Worm (Caenorhabditis elegans) whole organism, L3 larva: ENCODE data around the gene C33A12.19.

Experiments used
- R02D3.7 ChIP-seq: fragments of 150-350 bp; optimal IDR thresholded peaks from 2 replicates; lab custom pipeline; 2014; ENCODE audit warnings: missing biosample characterization, missing genetic modification characterization
- ZK546.5 ChIP-seq: sonication (generic microtip); optimal IDR thresholded peaks from 2 replicates; lab custom pipeline; 2017; ENCODE audit warnings: missing biosample characterization, missing genetic modification characterization
- aly-2 ChIP-seq: fragments of 150-350 bp; optimal IDR thresholded peaks from 2 replicates; lab custom pipeline; 2014; ENCODE audit warnings: missing biosample characterization, missing genetic modification characterization
- ama-1 ChIP-seq: fragments of 150-350 bp; optimal IDR thresholded peaks from 2 replicates; lab custom pipeline; 2018
- ceh-16 ChIP-seq: sonication (generic microtip); optimal IDR thresholded peaks from 2 replicates; lab custom pipeline; 2017; ENCODE audit warnings: missing biosample characterization, missing genetic modification characterization
- ceh-28 ChIP-seq: fragments of 150-350 bp; optimal IDR thresholded peaks from 2 replicates; lab custom pipeline; 2014; ENCODE audit warnings: missing biosample characterization, missing genetic modification reagents, missing genetic modification characterization
- ceh-9 ChIP-seq: sonication (generic microtip); optimal IDR thresholded peaks from 2 replicates; lab custom pipeline; 2018; ENCODE audit warnings: missing biosample characterization, missing genetic modification characterization
- daf-12 ChIP-seq: fragments of 150-350 bp; optimal IDR thresholded peaks from 2 replicates; lab custom pipeline; 2014; ENCODE audit warnings: missing biosample characterization, missing genetic modification reagents, missing genetic modification characterization
- egl-5 ChIP-seq: fragments of 150-350 bp; optimal IDR thresholded peaks from 2 replicates; lab custom pipeline; 2017; ENCODE audit warnings: missing biosample characterization, missing genetic modification reagents, missing genetic modification characterization, inconsistent platforms
- elt-1 ChIP-seq: fragments of 150-350 bp; optimal IDR thresholded peaks from 2 replicates; lab custom pipeline; 2014; ENCODE audit warnings: missing biosample characterization, missing genetic modification characterization
- elt-2 ChIP-seq: sonication (generic microtip); optimal IDR thresholded peaks from 2 replicates; lab custom pipeline; 2016; ENCODE audit warnings: missing genetic modification reagents, mild to moderate bottlenecking, missing genetic modification characterization, missing compliant biosample characterization
- elt-3 ChIP-seq, 3 experiments: fragments of 150-350 bp in 1 of 3; sonication (generic microtip) in 2 of 3; optimal IDR thresholded peaks; 2 replicates in 2 of 3; 4 replicates in 1 of 3; lab custom pipeline; 2014 to 2017; ENCODE audit warnings: missing biosample characterization in 3 of 3, missing genetic modification characterization in 3 of 3
- eor-1 ChIP-seq, 2 experiments: fragments of 150-350 bp; optimal IDR thresholded peaks; 2 replicates each; lab custom pipeline; 2014 to 2018; ENCODE audit warnings: missing biosample characterization in 2 of 2, missing genetic modification characterization in 2 of 2
- fkh-10 ChIP-seq: sonication (generic microtip); optimal IDR thresholded peaks from 2 replicates; lab custom pipeline; 2017; ENCODE audit warnings: missing biosample characterization, missing genetic modification reagents, missing genetic modification characterization
- fos-1 ChIP-seq: fragments of 150-350 bp; optimal IDR thresholded peaks from 2 replicates; lab custom pipeline; 2014; ENCODE audit warnings: missing biosample characterization, missing genetic modification characterization
- lin-15B ChIP-seq: fragments of 150-350 bp; optimal IDR thresholded peaks from 2 replicates; lab custom pipeline; 2014; ENCODE audit warnings: missing biosample characterization, missing genetic modification characterization
- lin-39 ChIP-seq: fragments of 150-350 bp; optimal IDR thresholded peaks from 2 replicates; lab custom pipeline; 2018; ENCODE audit warnings: missing biosample characterization, missing genetic modification reagents, missing genetic modification characterization
- nfya-1 ChIP-seq: sonication (generic microtip); optimal IDR thresholded peaks from 2 replicates; lab custom pipeline; 2017; ENCODE audit warnings: missing genetic modification characterization, mild to moderate bottlenecking, missing compliant biosample characterization, antibody characterized with exemption, moderate library complexity; ENCODE audit not compliant: insufficient read depth
- nhr-11 ChIP-seq: fragments of 150-350 bp; optimal IDR thresholded peaks from 2 replicates; lab custom pipeline; 2014; ENCODE audit warnings: missing biosample characterization, missing genetic modification characterization
- nhr-12 ChIP-seq: fragments of 150-350 bp; optimal IDR thresholded peaks from 2 replicates; lab custom pipeline; 2014; ENCODE audit warnings: missing biosample characterization, missing genetic modification characterization
- nhr-23 ChIP-seq: fragments of 150-350 bp; optimal IDR thresholded peaks from 2 replicates; lab custom pipeline; 2014; ENCODE audit warnings: missing biosample characterization, missing genetic modification reagents, missing genetic modification characterization
- nhr-237 ChIP-seq: fragments of 150-350 bp; optimal IDR thresholded peaks from 2 replicates; lab custom pipeline; 2014; ENCODE audit warnings: missing biosample characterization, missing genetic modification characterization
- nhr-25 ChIP-seq: sonication (generic microtip); optimal IDR thresholded peaks from 2 replicates; lab custom pipeline; 2017; ENCODE audit warnings: missing biosample characterization, missing genetic modification characterization
- nhr-28 ChIP-seq: fragments of 150-350 bp; optimal IDR thresholded peaks from 2 replicates; lab custom pipeline; 2014; ENCODE audit warnings: missing biosample characterization, missing genetic modification characterization
- nhr-43 ChIP-seq: sonication (generic microtip); optimal IDR thresholded peaks from 2 replicates; lab custom pipeline; 2016; ENCODE audit warnings: mild to moderate bottlenecking, missing genetic modification characterization, missing compliant biosample characterization; ENCODE audit not compliant: poor library complexity, severe bottlenecking
- nhr-67 ChIP-seq: fragments of 150-350 bp; optimal IDR thresholded peaks from 2 replicates; lab custom pipeline; 2014; ENCODE audit warnings: missing biosample characterization, missing genetic modification characterization
- nhr-77 ChIP-seq: fragments of 150-350 bp; optimal IDR thresholded peaks from 2 replicates; lab custom pipeline; 2014; ENCODE audit warnings: missing biosample characterization, missing genetic modification characterization
- pha-4 ChIP-seq: fragments of 150-350 bp; optimal IDR thresholded peaks from 2 replicates; lab custom pipeline; 2014; ENCODE audit warnings: missing biosample characterization, missing genetic modification reagents, missing genetic modification characterization
- sea-2 ChIP-seq: fragments of 150-350 bp; sonication (generic microtip); optimal IDR thresholded peaks from 4 replicates; lab custom pipeline; 2014; ENCODE audit warnings: missing biosample characterization, missing genetic modification reagents, missing genetic modification characterization
- snpc-4 ChIP-seq: fragments of 150-350 bp; optimal IDR thresholded peaks from 2 replicates; lab custom pipeline; 2014; ENCODE audit warnings: missing biosample characterization, missing genetic modification characterization
- tbx-2 ChIP-seq: sonication (generic microtip); optimal IDR thresholded peaks from 2 replicates; lab custom pipeline; 2016; ENCODE audit warnings: mild to moderate bottlenecking, missing genetic modification characterization, missing compliant biosample characterization
- unc-62 ChIP-seq: fragments of 150-350 bp; sonication (generic microtip); optimal IDR thresholded peaks from 4 replicates; lab custom pipeline; 2014; ENCODE audit warnings: missing biosample characterization, missing genetic modification reagents, missing genetic modification characterization
- zag-1 ChIP-seq: fragments of 150-350 bp; optimal IDR thresholded peaks from 2 replicates; lab custom pipeline; 2014; ENCODE audit warnings: missing biosample characterization, missing genetic modification characterization
- ztf-11 ChIP-seq: fragments of 150-350 bp; optimal IDR thresholded peaks from 2 replicates; lab custom pipeline; 2014; ENCODE audit warnings: missing biosample characterization, missing genetic modification characterization
- ztf-4 ChIP-seq: fragments of 150-350 bp; optimal IDR thresholded peaks from 2 replicates; lab custom pipeline; 2014; ENCODE audit warnings: missing biosample characterization, missing genetic modification characterization

C33A12.19 gene

DNA sequence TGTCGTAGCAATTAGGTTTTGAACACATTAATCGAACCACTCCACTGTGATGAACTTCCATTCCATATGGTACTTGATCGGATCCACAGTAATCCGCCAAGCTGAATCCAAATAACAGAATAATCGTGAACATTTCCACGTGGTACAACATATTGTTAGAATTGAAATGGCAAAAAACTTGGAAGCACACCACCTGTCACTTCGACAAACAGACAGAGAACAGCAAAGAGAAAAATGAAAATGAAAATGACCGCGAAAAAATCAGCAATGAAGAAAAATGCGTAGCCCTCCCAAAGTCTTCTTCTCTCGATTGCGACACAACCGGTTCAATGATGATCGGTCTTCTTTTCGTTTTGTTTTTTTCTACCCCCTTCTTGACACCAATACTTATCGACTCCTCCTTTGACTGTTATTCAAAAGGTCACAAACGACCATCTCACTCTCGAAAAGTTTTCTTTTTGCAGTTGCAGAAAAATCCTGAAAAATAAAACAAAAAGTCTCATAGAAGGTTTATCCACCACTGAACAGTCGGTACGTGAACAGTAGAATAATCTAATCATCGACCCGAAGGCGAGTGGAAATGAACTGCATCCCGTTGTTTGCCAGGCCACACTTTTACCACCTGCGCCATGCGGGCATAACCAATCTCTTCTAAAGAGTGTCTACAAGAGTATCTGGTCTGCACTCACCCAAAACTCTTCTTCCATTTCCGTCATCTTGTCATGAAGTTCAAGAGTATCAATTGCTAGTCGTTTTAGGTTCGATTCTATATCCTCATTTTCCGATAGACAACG lies 39.5 kb upstream of the C33A12.19 start, which contains the start of gene wrt-3 (continued):
- TF ChIP-seq nhr-12 (no peak), ztf-4 (tag; lab: Kevin White, UChicago) (no peak), egl-5 (tag; lab: Kevin White, UChicago) (no peak), ama-1 (lab: Kevin White, UChicago) (no peak), tbx-2 (tag; lab: Kevin White, UChicago) (no peak)
- TF ChIP-seq, all 47 proteins: peak for 9

- TF ChIP-seq eor-1 (tag; optimal IDR thresholded peaks at IDR 0.05; lab: Kevin White, UChicago), result no peak
- no peak for TF ChIP-seq fos-1 (tag; lab: Kevin White, UChicago)
- TF ChIP-seq nhr-237, result no peak
- no peak for TF ChIP-seq nhr-77 (tag; lab: Kevin White, UChicago)
- no peak for TF ChIP-seq lin-15B (tag; lab: Kevin White, UChicago)
- no peak for TF ChIP-seq lin-39 (tag; lab: Kevin White, UChicago)
- TF ChIP-seq ZK546.5, result no peak
- TF ChIP-seq nhr-25 (tag; lab: Kevin White, UChicago), result no peak
- no peak for TF ChIP-seq daf-12 (tag; lab: Kevin White, UChicago)
- TF ChIP-seq sea-2 (GFP tag; lab: Kevin White, UChicago), result no peak
- TF ChIP-seq ztf-11, result no peak
- no peak for TF ChIP-seq elt-3 (tag; optimal IDR thresholded peaks at IDR 0.05; lab: Kevin White, UChicago)
- no peak for TF ChIP-seq nhr-23 (tag; lab: Kevin White, UChicago)
Observed at ce11 chrIV:9480936-9481335, 35.9 kb upstream of the C33A12.19 start, which contains the start of gene cng-3. cng-3 (minus strand) TSS chrIV:9481037.

ce11 chrIV:9485040-9485439 lies 31.8 kb upstream of the C33A12.19 start, which contains the start of gene gadr-2:
gadr-2 (minus strand) TSS chrIV:9485140.
- TF ChIP-seq ceh-16 (tag; lab: Kevin White, UChicago) (no peak), lin-15B (tag; lab: Kevin White, UChicago) (no peak), ztf-4 (tag; lab: Kevin White, UChicago) (no peak), ceh-9 (tag; lab: Kevin White, UChicago) (no peak), zag-1 (tag; lab: Kevin White, UChicago) (no peak), unc-62 (GFP tag; lab: Kevin White, UChicago) (no peak), nhr-28 (tag; lab: Kevin White, UChicago) (no peak), sea-2 (GFP tag; lab: Kevin White, UChicago) (no peak), nhr-67 (no peak), ama-1 (lab: Kevin White, UChicago) (no peak), elt-2 (tag; lab: Kevin White, UChicago) (no peak), lin-39 (tag; lab: Kevin White, UChicago) (no peak), egl-5 (tag; lab: Kevin White, UChicago) (no peak), pha-4 (tag; lab: Kevin White, UChicago) (no peak), R02D3.7 (tag; lab: Kevin White, UChicago) (no peak), snpc-4 (tag; lab: Kevin White, UChicago) (no peak), nhr-43 (no peak), elt-1 (tag; lab: Kevin White, UChicago) (no peak), tbx-2 (tag; lab: Kevin White, UChicago) (no peak), fkh-10 (GFP tag; lab: Kevin White, UChicago) (no peak)

- TF ChIP-seq ama-1 (lab: Kevin White, UChicago) (no peak), egl-5 (tag; lab: Kevin White, UChicago) (no peak), aly-2 (tag; lab: Kevin White, UChicago) (no peak)
Observed at ce11 chrIV:9485972-9486371, 30.8 kb upstream of the C33A12.19 start, which contains the start of gene sru-2. sru-2 (plus strand) TSS chrIV:9486272.

DNA sequence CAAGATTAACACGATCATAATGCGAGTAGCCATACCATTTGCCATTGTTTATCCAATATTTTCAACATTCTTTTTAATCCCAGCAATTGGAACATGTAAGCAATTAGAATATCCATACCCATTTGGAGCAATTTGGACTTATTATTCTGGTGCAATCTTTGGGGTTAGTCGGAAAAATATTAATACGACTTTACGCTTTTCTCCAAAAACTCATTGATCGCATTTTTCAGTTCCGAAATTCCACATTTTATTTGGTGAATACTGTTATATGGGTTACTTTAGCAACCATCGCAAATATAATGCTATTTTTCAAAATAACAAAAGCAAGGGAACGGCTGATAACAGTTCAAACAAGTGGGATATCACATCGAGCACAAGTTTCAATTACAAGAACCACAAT lies 30.0 kb upstream of the C33A12.19 start:
- TF ChIP-seq lin-39 (tag; lab: Kevin White, UChicago), result no peak
- TF ChIP-seq nhr-77 (tag; lab: Kevin White, UChicago), result no peak
- no peak for TF ChIP-seq nhr-11
- TF ChIP-seq ama-1 (lab: Kevin White, UChicago), result no peak
- TF ChIP-seq fkh-10 (GFP tag; lab: Kevin White, UChicago), result no peak
- no peak for TF ChIP-seq nhr-28 (tag; lab: Kevin White, UChicago)
- no peak for TF ChIP-seq egl-5 (tag; lab: Kevin White, UChicago)
- TF ChIP-seq elt-3 (tag; optimal IDR thresholded peaks at IDR 0.05; lab: Kevin White, UChicago), result no peak
- no peak for TF ChIP-seq ZK546.5
- TF ChIP-seq nfya-1 (tag; lab: Kevin White, UChicago), result no peak
- no peak for TF ChIP-seq elt-2 (tag; lab: Kevin White, UChicago)
- no peak for TF ChIP-seq ceh-28 (tag; lab: Kevin White, UChicago)
